Worm (Caenorhabditis elegans): ENCODE results near the gene dvc-1.

The dvc-1 gene

DNA sequence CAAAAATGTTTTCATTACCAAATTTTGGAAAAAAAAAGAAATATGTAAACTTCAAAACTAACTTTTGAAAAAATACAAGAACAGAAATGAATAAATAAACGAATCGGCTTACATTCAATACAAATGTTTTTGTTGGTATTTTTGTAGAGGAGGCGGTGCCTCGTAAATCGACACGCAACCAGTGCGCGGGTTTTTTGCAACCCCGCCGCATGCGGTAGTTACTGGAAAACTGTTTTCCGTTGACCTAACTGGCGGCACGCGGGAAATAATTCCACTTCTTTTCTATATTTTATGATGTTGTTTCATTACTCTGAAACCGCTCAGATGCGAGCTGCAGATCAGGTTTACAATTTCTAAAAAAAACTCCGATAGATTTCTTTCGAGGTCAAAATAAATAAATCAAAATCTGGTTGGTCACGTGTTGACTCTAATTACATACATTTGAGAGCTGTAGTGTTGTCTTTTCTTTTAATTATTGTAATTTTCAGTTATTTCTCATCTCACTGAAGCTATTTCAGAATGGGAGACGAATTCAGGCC lies at the start of gene dvc-1, which contains the start of gene ima-1:
dvc-1 (minus strand) TSS at position 145 of the 539 bp plus-strand sequence.
ima-1 (plus strand) TSS at position 489 of the 539 bp plus-strand sequence.
- TF ChIP-seq hmg-11 (tag; optimal IDR thresholded peaks at IDR 0.05) (no peak), nhr-77 (tag; optimal IDR thresholded peaks at IDR 0.05) (no peak), nhr-237 (tag; optimal IDR thresholded peaks at IDR 0.05) (no peak), aly-2 (tag; optimal IDR thresholded peaks at IDR 0.05) (no peak), nhr-11 (tag; optimal IDR thresholded peaks at IDR 0.05) (no peak), fkh-2 (tag; optimal IDR thresholded peaks at IDR 0.05) (no peak), nhr-43 (tag; optimal IDR thresholded peaks at IDR 0.05; ENCODE audit: poor library complexity, severe bottlenecking) (peak; percentile 60), nhr-67 (tag; optimal IDR thresholded peaks at IDR 0.05) (no peak), unc-39 (tag; optimal IDR thresholded peaks at IDR 0.05) (no peak), ztf-4 (tag; optimal IDR thresholded peaks at IDR 0.05) (no peak), nhr-76 (tag; optimal IDR thresholded peaks at IDR 0.05) (no peak), lin-39 (tag; optimal IDR thresholded peaks at IDR 0.05) (peak; percentile 57), lsy-12 (tag; optimal IDR thresholded peaks at IDR 0.05) (no peak), nhr-23 (tag; optimal IDR thresholded peaks at IDR 0.05) (peak; percentile 47), skn-1 (tag; optimal IDR thresholded peaks at IDR 0.05) (no peak), mml-1 (tag; optimal IDR thresholded peaks at IDR 0.05) (no peak), mdl-1 (tag; optimal IDR thresholded peaks at IDR 0.05) (no peak), ceh-28 (tag; optimal IDR thresholded peaks at IDR 0.05) (no peak), unc-62 (GFP tag; optimal IDR thresholded peaks at IDR 0.05) (no peak), nhr-12 (tag; optimal IDR thresholded peaks at IDR 0.05) (no peak), nfya-1 (tag; optimal IDR thresholded peaks at IDR 0.05; ENCODE audit: insufficient read depth) (no peak), tbx-2 (tag; optimal IDR thresholded peaks at IDR 0.05) (no peak), pha-4 (tag; optimal IDR thresholded peaks at IDR 0.05) (peak; percentile 67), eor-1 (tag; optimal IDR thresholded peaks at IDR 0.05) (no peak), sea-2 (GFP tag; optimal IDR thresholded peaks at IDR 0.05) (no peak), pqm-1 (tag; optimal IDR thresholded peaks at IDR 0.05) (no peak), elt-1 (tag; optimal IDR thresholded peaks at IDR 0.05) (no peak), egl-5 (tag; optimal IDR thresholded peaks at IDR 0.05) (no peak), R02D3.7 (tag; optimal IDR thresholded peaks at IDR 0.05) (peak; percentile 98), daf-12 (tag; optimal IDR thresholded peaks at IDR 0.05) (no peak), jun-1 (tag; optimal IDR thresholded peaks at IDR 0.05) (no peak), egl-27 (tag; optimal IDR thresholded peaks at IDR 0.05) (no peak), nhr-28 (tag; optimal IDR thresholded peaks at IDR 0.05) (no peak), elt-3 (tag; optimal IDR thresholded peaks at IDR 0.05) (no peak), ZK546.5 (tag; optimal IDR thresholded peaks at IDR 0.05) (no peak), ama-1 (optimal IDR thresholded peaks at IDR 0.05) (no peak), ceh-16 (tag; optimal IDR thresholded peaks at IDR 0.05) (no peak), snpc-4 (tag; optimal IDR thresholded peaks at IDR 0.05) (peak; percentile 60), ceh-82 (tag; optimal IDR thresholded peaks at IDR 0.05) (peak; percentile 61), elt-2 (tag; optimal IDR thresholded peaks at IDR 0.05) (peak; percentile 53), fkh-10 (GFP tag; optimal IDR thresholded peaks at IDR 0.05) (no peak), fos-1 (tag; optimal IDR thresholded peaks at IDR 0.05) (no peak), ztf-11 (tag; optimal IDR thresholded peaks at IDR 0.05) (no peak), lin-15B (tag; optimal IDR thresholded peaks at IDR 0.05) (peak; percentile 55), zag-1 (tag; optimal IDR thresholded peaks at IDR 0.05) (no peak), ceh-9 (tag; optimal IDR thresholded peaks at IDR 0.05) (no peak), nhr-25 (tag; optimal IDR thresholded peaks at IDR 0.05) (peak; percentile 52)

Data from whole organism, L3 larva.